Fruit fly (Drosophila melanogaster) whole organism: ENCODE results near the gene CG32801.

ENCODE experiments used
- CG8478 ChIP-seq: fragments of >200 bp; optimal IDR thresholded peaks from 2 replicates; lab custom pipeline; 2018; ENCODE audit warnings: inconsistent platforms
- pan ChIP-seq: fragments of >200 bp; optimal IDR thresholded peaks from 2 replicates; lab custom pipeline; 2017
- psq ChIP-seq: fragments of >200 bp; optimal IDR thresholded peaks from 2 replicates; lab custom pipeline; 2017
- usp ChIP-seq: fragments of >200 bp; optimal IDR thresholded peaks from 2 replicates; lab custom pipeline; 2017; ENCODE audit warnings: missing biosample characterization, missing genetic modification characterization, mixed read lengths

- TF ChIP-seq pan (lab: Kevin White, UChicago) = no peak
- no peak for TF ChIP-seq CG8478
- no peak for TF ChIP-seq usp (GFP tag; lab: Kevin White, UChicago)
- TF ChIP-seq psq (lab: Kevin White, UChicago) = no peak
These were observed 22.2 kb downstream of the CG32801 start for dm6 chrX:1880779-1881178.
